Fruit fly (Drosophila melanogaster): ENCODE measurements around the gene dnd.
A peak's percentile ranks its signal among the peaks of the same experiment; 100 is the strongest.

The dnd gene

dm6 chr3R:21854574-21855468 lies 32.3 kb downstream of the dnd start:
- TF ChIP-seq gce (GFP tag; IDR thresholded peaks at IDR 0.05): no peak
- no peak for TF ChIP-seq tup (GFP tag; optimal IDR thresholded peaks at IDR 0.05)
- no peak for TF ChIP-seq CG16779 (GFP tag; IDR thresholded peaks at IDR 0.05)
- no peak for TF ChIP-seq Poxn (GFP tag; IDR thresholded peaks at IDR 0.05)
- no peak for TF ChIP-seq sima (GFP tag; optimal IDR thresholded peaks at IDR 0.05)
- no peak for TF ChIP-seq en (GFP tag; optimal IDR thresholded peaks at IDR 0.05)
- no peak for TF ChIP-seq CG6689 (GFP tag; IDR thresholded peaks at IDR 0.05)
- TF ChIP-seq CG10979 (tag; optimal IDR thresholded peaks at IDR 0.05): no peak
- no peak for TF ChIP-seq Gug (GFP tag; IDR thresholded peaks at IDR 0.05)
- TF ChIP-seq CG11247 (GFP tag; IDR thresholded peaks at IDR 0.05): no peak
- TF ChIP-seq sqz (GFP tag; optimal IDR thresholded peaks at IDR 0.05): peak; percentile 54
- TF ChIP-seq Adf1 (GFP tag; IDR thresholded peaks at IDR 0.05): no peak
- TF ChIP-seq ATbp (GFP tag; optimal IDR thresholded peaks at IDR 0.05): no peak
- no peak for TF ChIP-seq aop (GFP tag; IDR thresholded peaks at IDR 0.05)
- TF ChIP-seq trem (tag; optimal IDR thresholded peaks at IDR 0.05): no peak
- no peak for TF ChIP-seq CG9932 (GFP tag; IDR thresholded peaks at IDR 0.05)
- no peak for TF ChIP-seq CG10321 (GFP tag; IDR thresholded peaks at IDR 0.05)
- TF ChIP-seq D19A (tag; optimal IDR thresholded peaks at IDR 0.05): peak; percentile 73
- peak; percentile 76 for TF ChIP-seq Elba2 (GFP tag; optimal IDR thresholded peaks at IDR 0.05)
- TF ChIP-seq CG8924 (tag; optimal IDR thresholded peaks at IDR 0.05): peak; percentile 2
- TF ChIP-seq CG17361 (GFP tag; IDR thresholded peaks at IDR 0.05): no peak
- TF ChIP-seq CG8765 (GFP tag; IDR thresholded peaks at IDR 0.05): no peak
- no peak for TF ChIP-seq CG18619 (GFP tag; optimal IDR thresholded peaks at IDR 0.05)
- no peak for TF ChIP-seq Dip2 (GFP tag; IDR thresholded peaks at IDR 0.05)
- TF ChIP-seq sd (tag; optimal IDR thresholded peaks at IDR 0.05): no peak
- no peak for TF ChIP-seq CG10654 (GFP tag; optimal IDR thresholded peaks at IDR 0.05)
- TF ChIP-seq pnt (GFP tag; optimal IDR thresholded peaks at IDR 0.05): no peak
- TF ChIP-seq chm (GFP tag; IDR thresholded peaks at IDR 0.05): peak; percentile 27
- TF ChIP-seq Meics (GFP tag; optimal IDR thresholded peaks at IDR 0.05): no peak
- TF ChIP-seq lov (optimal IDR thresholded peaks at IDR 0.05): no peak
- no peak for TF ChIP-seq lov (GFP tag; IDR thresholded peaks at IDR 0.05)
- no peak for TF ChIP-seq B-H1 (GFP tag; IDR thresholded peaks at IDR 0.05)
- no peak for TF ChIP-seq salm (tag; optimal IDR thresholded peaks at IDR 0.05)
- TF ChIP-seq slbo (GFP tag; IDR thresholded peaks at IDR 0.05): no peak
- TF ChIP-seq vfl (GFP tag; optimal IDR thresholded peaks at IDR 0.05): no peak
- no peak for TF ChIP-seq croc (GFP tag; conservative IDR thresholded peaks at IDR 0.05)
- no peak for TF ChIP-seq Dp (GFP tag; optimal IDR thresholded peaks at IDR 0.05)
- no peak for TF ChIP-seq CG5245 (GFP tag; optimal IDR thresholded peaks at IDR 0.05)
- TF ChIP-seq ftz-f1 (GFP tag; optimal IDR thresholded peaks at IDR 0.05): no peak
- no peak for TF ChIP-seq CG6254 (GFP tag; optimal IDR thresholded peaks at IDR 0.05)
- no peak for TF ChIP-seq CG12104 (GFP tag; optimal IDR thresholded peaks at IDR 0.05)
- TF ChIP-seq CG18262 (tag; optimal IDR thresholded peaks at IDR 0.05): no peak
- TF ChIP-seq B-H2 (GFP tag; optimal IDR thresholded peaks at IDR 0.05): no peak
- peak; percentile 19 for TF ChIP-seq CG10431 (GFP tag; optimal IDR thresholded peaks at IDR 0.05)
- no peak for TF ChIP-seq fru (optimal IDR thresholded peaks at IDR 0.05)
- TF ChIP-seq CG10543 (GFP tag; optimal IDR thresholded peaks at IDR 0.05): no peak
- TF ChIP-seq Blimp-1 (GFP tag; optimal IDR thresholded peaks at IDR 0.05): peak; percentile 1
- no peak for TF ChIP-seq zen (tag; optimal IDR thresholded peaks at IDR 0.05)
- no peak for TF ChIP-seq CG17612 (GFP tag; IDR thresholded peaks at IDR 0.05)
- no peak for TF ChIP-seq mirr (GFP tag; optimal IDR thresholded peaks at IDR 0.05)
- peak in 1 of 2 experiments; percentile 51 for TF ChIP-seq insv (GFP tag; optimal IDR thresholded peaks at IDR 0.05)

Measured in whole organism, embryonic.